Fruit fly (Drosophila melanogaster): ENCODE measurements around the gene CG15253.
A peak's percentile ranks its signal among the peaks of the same experiment; 100 is the strongest.

The CG15253 gene

dm6 chr2L:15629596-15630168 is 13.5 kb upstream of the CG15253 start, which contains the start of gene CG18480 (continued):
- TF ChIP-seq CG3407 (GFP tag; optimal IDR thresholded peaks at IDR 0.05) (no peak), usp (GFP tag; optimal IDR thresholded peaks at IDR 0.05) (no peak), row (GFP tag; IDR thresholded peaks at IDR 0.05) (peak; percentile 91), Stat92E (GFP tag; optimal IDR thresholded peaks at IDR 0.05) (no peak), Atf-2 (GFP tag; optimal IDR thresholded peaks at IDR 0.05) (peak; percentile 20), CG12104 (GFP tag; optimal IDR thresholded peaks at IDR 0.05) (no peak), sqz (GFP tag; optimal IDR thresholded peaks at IDR 0.05) (peak; percentile 87), CG7786 (GFP tag; optimal IDR thresholded peaks at IDR 0.05) (peak; percentile 46), H15 (GFP tag; IDR thresholded peaks at IDR 0.05) (no peak), CG17361 (GFP tag; IDR thresholded peaks at IDR 0.05) (no peak), Fer1 (GFP tag; optimal IDR thresholded peaks at IDR 0.05) (no peak), ERR (GFP tag; optimal IDR thresholded peaks at IDR 0.05) (no peak), eve (GFP tag; optimal IDR thresholded peaks at IDR 0.05) (no peak), CG6683 (GFP tag; optimal IDR thresholded peaks at IDR 0.05) (no peak), bigmax (GFP tag; optimal IDR thresholded peaks at IDR 0.05) (no peak), CG9215 (GFP tag; IDR thresholded peaks at IDR 0.05) (peak; percentile 37; the same call in 1 of the 2 replicates), dan (GFP tag; IDR thresholded peaks at IDR 0.05) (no peak), CG3163 (GFP tag; optimal IDR thresholded peaks at IDR 0.05) (peak; percentile 32), NFAT (GFP tag; IDR thresholded peaks at IDR 0.05) (peak; percentile 56), slp2 (GFP tag; optimal IDR thresholded peaks at IDR 0.05) (no peak), CG15479 (GFP tag; optimal IDR thresholded peaks at IDR 0.05) (no peak), unc-4 (GFP tag; IDR thresholded peaks at IDR 0.05; ENCODE audit: partially characterized antibody) (no peak), CG3847 (GFP tag; IDR thresholded peaks at IDR 0.05) (peak; percentile 36; the same call in 1 of the 2 replicates), bsh (GFP tag; optimal IDR thresholded peaks at IDR 0.05) (no peak), Dek (tag; optimal IDR thresholded peaks at IDR 0.05) (no peak), Doc2 (GFP tag; IDR thresholded peaks at IDR 0.05) (no peak), Lhr (GFP tag; optimal IDR thresholded peaks at IDR 0.05) (no peak), prd (optimal IDR thresholded peaks at IDR 0.05) (no peak), prd (GFP tag; IDR thresholded peaks at IDR 0.05) (peak; percentile 32; the same call in 1 of the 3 replicates), CG2202 (tag; optimal IDR thresholded peaks at IDR 0.05) (no peak), CG13775 (GFP tag; optimal IDR thresholded peaks at IDR 0.05) (no peak), Nf-YA (GFP tag; IDR thresholded peaks at IDR 0.05) (no peak), Hsf (GFP tag; optimal IDR thresholded peaks at IDR 0.05) (peak; percentile 15), CG12744 (GFP tag; optimal IDR thresholded peaks at IDR 0.05) (no peak), nerfin-2 (GFP tag; IDR thresholded peaks at IDR 0.05; ENCODE audit: partially characterized antibody) (no peak), CTCF (GFP tag; optimal IDR thresholded peaks at IDR 0.05) (no peak), CG15269 (tag; optimal IDR thresholded peaks at IDR 0.05) (peak; percentile 64), BEAF-32 (GFP tag; optimal IDR thresholded peaks at IDR 0.05) (no peak), Gug (GFP tag; IDR thresholded peaks at IDR 0.05) (no peak; the same call in 3 of the 4 replicates), CG31388 (GFP tag; optimal IDR thresholded peaks at IDR 0.05) (no peak), Hr51 (GFP tag; optimal IDR thresholded peaks at IDR 0.05) (peak; percentile 11 to 36), CG3065 (GFP tag; optimal IDR thresholded peaks at IDR 0.05) (no peak), Sry-δ (GFP tag; optimal IDR thresholded peaks at IDR 0.05) (no peak), CG14860 (GFP tag; IDR thresholded peaks at IDR 0.05; ENCODE audit: partially characterized antibody) (no peak), ems (GFP tag; optimal IDR thresholded peaks at IDR 0.05) (no peak), CG15514 (GFP tag; optimal IDR thresholded peaks at IDR 0.05) (peak; percentile 35), Neu2 (GFP tag; optimal IDR thresholded peaks at IDR 0.05; ENCODE audit: borderline replicate concordance) (no peak), CG34376 (GFP tag; optimal IDR thresholded peaks at IDR 0.05) (peak; percentile 29), Oli (tag; optimal IDR thresholded peaks at IDR 0.05) (no peak), dm (GFP tag; optimal IDR thresholded peaks at IDR 0.05) (peak; percentile 2), ATbp (GFP tag; optimal IDR thresholded peaks at IDR 0.05) (peak; percentile 31)

Measured in whole organism, embryonic.